Worm (Caenorhabditis elegans): ENCODE data around the gene egl-20.

egl-20 gene

ce11 chrIV:9801418-9801817 lies 13.9 kb downstream of the egl-20 start (continued):
- TF ChIP-seq mxl-3 (GFP tag; optimal IDR thresholded peaks at IDR 0.05) (peak; percentile 28), zfp-2 (tag; optimal IDR thresholded peaks at IDR 0.05) (no peak), zip-11 (GFP tag; IDR thresholded peaks at IDR 0.05) (no peak), attf-4 (tag; optimal IDR thresholded peaks at IDR 0.05) (no peak), egl-43 (GFP tag; IDR thresholded peaks at IDR 0.05) (no peak), madf-5 (GFP tag; IDR thresholded peaks at IDR 0.05) (no peak), nhr-237 (tag; optimal IDR thresholded peaks at IDR 0.05) (no peak), vab-7 (GFP tag; IDR thresholded peaks at IDR 0.05) (no peak), aha-1 (tag) (peak; percentile 83), nhr-42 (GFP tag; IDR thresholded peaks at IDR 0.05) (no peak), Y105C5A.15 (GFP tag; IDR thresholded peaks at IDR 0.05) (no peak), ceh-44 (GFP tag; IDR thresholded peaks at IDR 0.05) (no peak), dmd-8 (GFP tag; IDR thresholded peaks at IDR 0.05) (no peak), T26A8.4 (GFP tag; IDR thresholded peaks at IDR 0.05) (no peak), dmd-6 (GFP tag; IDR thresholded peaks at IDR 0.05) (peak; percentile 98), lin-38 (GFP tag; IDR thresholded peaks at IDR 0.05) (no peak), ZK546.5 (tag; optimal IDR thresholded peaks at IDR 0.05) (no peak), rbr-2 (tag; optimal IDR thresholded peaks at IDR 0.05) (no peak), arid-1 (GFP tag; conservative IDR thresholded peaks at IDR 0.05) (no peak), pqm-1 (tag; optimal IDR thresholded peaks at IDR 0.05) (peak; percentile 98), ctbp-1 (GFP tag; IDR thresholded peaks at IDR 0.05) (no peak), set-16 (GFP tag; IDR thresholded peaks at IDR 0.05) (no peak), spr-3 (GFP tag; optimal IDR thresholded peaks at IDR 0.05) (no peak), lim-7 (GFP tag; IDR thresholded peaks at IDR 0.05) (no peak), unc-62 (GFP tag; optimal IDR thresholded peaks at IDR 0.05 in 1 of 2) (peak; percentile 18 to 66), unc-62 (tag; optimal IDR thresholded peaks at IDR 0.05) (no peak), F37D6.2 (tag; optimal IDR thresholded peaks at IDR 0.05) (no peak), ceh-32 (tag; optimal IDR thresholded peaks at IDR 0.05; ENCODE audit: poor library complexity) (no peak), Y48G9A.11 (GFP tag; IDR thresholded peaks at IDR 0.05) (no peak), pha-4 (GFP tag; IDR thresholded peaks at IDR 0.05) (peak; percentile 36; the same call in 1 of the 2 replicates), pha-4 (tag; optimal IDR thresholded peaks at IDR 0.05) (no peak), T20F7.1 (GFP tag; optimal IDR thresholded peaks at IDR 0.05) (peak; percentile 53), lin-39 (tag; optimal IDR thresholded peaks at IDR 0.05) (no peak), unc-130 (GFP tag; optimal IDR thresholded peaks at IDR 0.05) (no peak), D1046.2 (GFP tag; IDR thresholded peaks at IDR 0.05) (no peak), fos-1 (tag; optimal IDR thresholded peaks at IDR 0.05) (no peak), gei-8 (GFP tag; optimal IDR thresholded peaks at IDR 0.05) (peak; percentile 41), dmd-9 (GFP tag; IDR thresholded peaks at IDR 0.05) (no peak), nhr-102 (tag; optimal IDR thresholded peaks at IDR 0.05) (peak; percentile 63), lin-1 (GFP tag; IDR thresholded peaks at IDR 0.05) (peak; percentile 95), zag-1 (tag; optimal IDR thresholded peaks at IDR 0.05) (no peak), hlh-30 (tag; optimal IDR thresholded peaks at IDR 0.05; ENCODE audit: insufficient read depth) (peak; percentile 59), nhr-10 (tag; optimal IDR thresholded peaks at IDR 0.05) (peak; percentile 64), nhr-48 (tag; optimal IDR thresholded peaks at IDR 0.05) (peak; percentile 78), nhr-25 (tag; optimal IDR thresholded peaks at IDR 0.05; ENCODE audit: borderline replicate concordance, insufficient read depth) (no peak), mdl-1 (tag; optimal IDR thresholded peaks at IDR 0.05) (peak in 1 of 2 experiments; percentile 57), ceh-20 (GFP tag; IDR thresholded peaks at IDR 0.05) (peak; percentile 85), mep-1 (tag; optimal IDR thresholded peaks at IDR 0.05) (peak; percentile 40), lsy-2 (tag; optimal IDR thresholded peaks at IDR 0.05) (peak in 1 of 2 experiments; percentile 70), R02D3.7 (tag; optimal IDR thresholded peaks at IDR 0.05) (no peak), dpl-1 (GFP tag; optimal IDR thresholded peaks at IDR 0.05) (no peak), Y5F2A.4 (GFP tag; optimal IDR thresholded peaks at IDR 0.05) (no peak), ceh-82 (tag; optimal IDR thresholded peaks at IDR 0.05) (no peak)

Measured in whole organism, L4 larva.